Fruit fly (Drosophila melanogaster) whole organism, embryonic: ENCODE measurements around the gene Cnot4.

Experiments used
- CG10147 ChIP-seq: fragments of 200-800 bp; sonication (Bioruptor generic); optimal IDR thresholded peaks from 2 replicates; lab custom pipeline; 2019; ENCODE audit warnings: missing biosample characterization, mild to moderate bottlenecking, missing genetic modification characterization, moderate library complexity
- CG11398 ChIP-seq: fragments of 200-800 bp; sonication (Bioruptor generic); optimal IDR thresholded peaks from 2 replicates; lab custom pipeline; 2016; ENCODE audit warnings: missing biosample characterization, missing genetic modification characterization
- CG12236 ChIP-seq: fragments of 200-800 bp; sonication (Bioruptor generic); optimal IDR thresholded peaks from 2 replicates; lab custom pipeline; 2016; ENCODE audit warnings: missing biosample characterization, missing genetic modification characterization
- CG1233 ChIP-seq: fragments of 200-800 bp; sonication (Bioruptor generic); optimal IDR thresholded peaks from 4 replicates; lab custom pipeline; 2018; ENCODE audit warnings: missing biosample characterization, mild to moderate bottlenecking, missing genetic modification characterization
- CG14050 ChIP-seq: fragments of 200-800 bp; sonication (Bioruptor generic); IDR thresholded peaks from 3 replicates; pipeline ENCODE4 v1.3.6; 2022; ENCODE audit warnings: missing biosample characterization, missing genetic modification characterization
- CG15011 ChIP-seq: fragments of 200-800 bp; sonication (Bioruptor generic); optimal IDR thresholded peaks from 3 replicates; lab custom pipeline; 2018; ENCODE audit warnings: missing biosample characterization, mild to moderate bottlenecking, missing genetic modification characterization
- CG15073 ChIP-seq: fragments of 200-800 bp; sonication (Bioruptor generic); optimal IDR thresholded peaks from 2 replicates; lab custom pipeline; 2016; ENCODE audit warnings: missing biosample characterization, missing genetic modification characterization
- CG15479 ChIP-seq: fragments of 200-800 bp; sonication (Bioruptor generic); optimal IDR thresholded peaks from 3 replicates; lab custom pipeline; 2019; ENCODE audit warnings: missing biosample characterization, mild to moderate bottlenecking, missing genetic modification characterization, moderate library complexity
- CG1647 ChIP-seq: fragments of 200-800 bp; sonication (Bioruptor generic); optimal IDR thresholded peaks from 3 replicates; lab custom pipeline; 2016; ENCODE audit warnings: missing biosample characterization, missing genetic modification characterization
- CG16815 ChIP-seq: fragments of 200-800 bp; sonication (Bioruptor generic); optimal IDR thresholded peaks from 3 replicates; lab custom pipeline; 2017; ENCODE audit warnings: missing biosample characterization, mild to moderate bottlenecking, missing genetic modification characterization
- CG17361 ChIP-seq: fragments of 200-800 bp; sonication (Bioruptor generic); IDR thresholded peaks from 3 replicates; pipeline ENCODE4 v1.3.6; 2022; ENCODE audit warnings: missing biosample characterization, missing genetic modification characterization
- CG18011 ChIP-seq: fragments of 200-800 bp; sonication (Bioruptor generic); optimal IDR thresholded peaks from 2 replicates; lab custom pipeline; 2017; ENCODE audit warnings: missing biosample characterization, missing genetic modification characterization, mild to moderate bottlenecking, moderate library complexity, missing genotype
- CG33213 ChIP-seq: fragments of 200-800 bp; sonication (Bioruptor generic); optimal IDR thresholded peaks from 3 replicates; lab custom pipeline; 2016; ENCODE audit warnings: missing biosample characterization, missing genetic modification characterization
- CG4820 ChIP-seq: fragments of 200-800 bp; sonication (Bioruptor generic); optimal IDR thresholded peaks from 3 replicates; lab custom pipeline; 2016; ENCODE audit warnings: missing biosample characterization, missing genetic modification characterization
- CG7357 ChIP-seq: fragments of 200-800 bp; sonication (Bioruptor generic); IDR thresholded peaks from 3 replicates; pipeline ENCODE4 v1.3.6; 2022; ENCODE audit warnings: missing biosample characterization, missing genetic modification characterization
- CG9727 ChIP-seq: fragments of 200-800 bp; sonication (Bioruptor generic); optimal IDR thresholded peaks from 3 replicates; lab custom pipeline; 2017; ENCODE audit warnings: missing biosample characterization, mild to moderate bottlenecking, missing genetic modification characterization
- CrebB ChIP-seq: fragments of 200-800 bp; sonication (Bioruptor generic); optimal IDR thresholded peaks from 3 replicates; lab custom pipeline; 2018; ENCODE audit warnings: missing biosample characterization, mild to moderate bottlenecking, missing genetic modification characterization
- D19A ChIP-seq: fragments of 200-800 bp; optimal IDR thresholded peaks from 3 replicates; lab custom pipeline; 2019; ENCODE audit warnings: missing biosample characterization, mild to moderate bottlenecking, missing genetic modification characterization, moderate library complexity
- Doc2 ChIP-seq: fragments of 200-800 bp; sonication (Bioruptor generic); IDR thresholded peaks from 2 replicates; pipeline ENCODE4 v1.3.6; 2022; ENCODE audit warnings: missing biosample characterization, missing genetic modification characterization
- Hand ChIP-seq: fragments of 200-800 bp; sonication (Bioruptor generic); optimal IDR thresholded peaks from 2 replicates; lab custom pipeline; 2017; ENCODE audit warnings: mild to moderate bottlenecking, missing biosample characterization, missing genetic modification reagents, missing genetic modification characterization
- Hr39 ChIP-seq: fragments of >200 bp; optimal IDR thresholded peaks from 2 replicates; lab custom pipeline; 2017
- Lim3 ChIP-seq: fragments of 200-800 bp; sonication (Bioruptor generic); IDR thresholded peaks from 2 replicates; pipeline ENCODE4 v1.3.6; 2022; ENCODE audit warnings: missing biosample characterization, missing genetic modification characterization
- NC2β ChIP-seq: fragments of 200-800 bp; sonication (Bioruptor generic); optimal IDR thresholded peaks from 2 replicates; lab custom pipeline; 2016; ENCODE audit warnings: missing biosample characterization, missing genetic modification characterization
- Nf-YA ChIP-seq: fragments of 200-800 bp; sonication (Bioruptor generic); IDR thresholded peaks from 2 replicates; pipeline ENCODE4 v1.3.6; 2022; ENCODE audit warnings: missing biosample characterization, missing genetic modification characterization
- Pdp1 ChIP-seq, 2 experiments: fragments of 200-800 bp; sonication (Bioruptor generic); optimal IDR thresholded peaks; 3 replicates each; lab custom pipeline; 2016; ENCODE audit warnings: missing biosample characterization in 2 of 2, missing genetic modification characterization in 2 of 2, mild to moderate bottlenecking in 1 of 2, moderate library complexity in 1 of 2
- Rfx ChIP-seq: fragments of 200-800 bp; sonication (Bioruptor generic); IDR thresholded peaks from 2 replicates; pipeline ENCODE4 v1.3.6; 2022; ENCODE audit warnings: missing biosample characterization, missing genetic modification characterization
- Six4 ChIP-seq: fragments of 200-800 bp; sonication (Bioruptor generic); optimal IDR thresholded peaks from 2 replicates; lab custom pipeline; 2016; ENCODE audit warnings: missing biosample characterization, missing genetic modification characterization
- Sox102F ChIP-seq: fragments of 200-800 bp; sonication (Bioruptor generic); optimal IDR thresholded peaks from 2 replicates; lab custom pipeline; 2018; ENCODE audit warnings: missing biosample characterization, mild to moderate bottlenecking, missing genetic modification characterization, moderate library complexity
- Stat92E ChIP-seq, 3 experiments: fragments of >200 bp in 2 of 3; fragments of 200-800 bp in 1 of 3; sonication (Bioruptor generic) in 1 of 3; optimal IDR thresholded peaks; 2 replicates each; lab custom pipeline; 2017 to 2019; ENCODE audit warnings: missing biosample characterization in 3 of 3, missing genetic modification characterization in 3 of 3, mild to moderate bottlenecking in 1 of 3, moderate library complexity in 1 of 3
- TFAM ChIP-seq: fragments of 200-800 bp; sonication (Bioruptor generic); optimal IDR thresholded peaks from 2 replicates; lab custom pipeline; 2017; ENCODE audit warnings: missing biosample characterization, missing genetic modification characterization, inconsistent platforms
- Trl ChIP-seq, 3 experiments: fragments of >200 bp in 2 of 3; fragments of 200-800 bp in 1 of 3; sonication (Bioruptor generic) in 1 of 3; optimal IDR thresholded peaks; 2 replicates in 1 of 3; 3 replicates in 2 of 3; lab custom pipeline; 2016 to 2017; ENCODE audit warnings: missing biosample characterization in 1 of 3, missing genetic modification characterization in 1 of 3
- aop ChIP-seq: fragments of 200-800 bp; sonication (Bioruptor generic); IDR thresholded peaks from 2 replicates; pipeline ENCODE4 v1.3.6; 2022; ENCODE audit warnings: missing biosample characterization, missing genetic modification characterization
- crol ChIP-seq: fragments of 200-800 bp; sonication (Bioruptor generic); IDR thresholded peaks from 2 replicates; pipeline ENCODE4 v1.3.6; 2022; ENCODE audit warnings: missing biosample characterization, missing genetic modification characterization
- dimm ChIP-seq: fragments of 200-800 bp; sonication (Bioruptor generic); IDR thresholded peaks from 2 replicates; pipeline ENCODE4 v1.3.6; 2022; ENCODE audit warnings: missing biosample characterization, missing genetic modification characterization
- gcm2 ChIP-seq: fragments of 200-800 bp; sonication (Bioruptor generic); optimal IDR thresholded peaks from 2 replicates; lab custom pipeline; 2016; ENCODE audit warnings: missing biosample characterization, missing genetic modification characterization
- grau ChIP-seq: fragments of 200-800 bp; optimal IDR thresholded peaks from 3 replicates; lab custom pipeline; 2019; ENCODE audit warnings: missing biosample characterization, mild to moderate bottlenecking, missing genetic modification characterization, moderate library complexity
- h ChIP-seq: fragments of >200 bp; optimal IDR thresholded peaks from 2 replicates; lab custom pipeline; 2017
- hkb ChIP-seq, 2 experiments: fragments of 200-800 bp in 1 of 2; fragments of >200 bp in 1 of 2; sonication (Bioruptor generic) in 1 of 2; IDR thresholded peaks in 1 of 2; optimal IDR thresholded peaks in 1 of 2; 2 replicates each; pipeline versions ENCODE4 v1.3.6 to Lab custom; 2017 to 2022; ENCODE audit warnings: missing biosample characterization in 1 of 2, missing genetic modification characterization in 1 of 2
- insv ChIP-seq, 2 experiments: fragments of 200-800 bp; sonication (Bioruptor generic); optimal IDR thresholded peaks; 3 replicates each; lab custom pipeline; 2016 to 2018; ENCODE audit warnings: missing biosample characterization in 2 of 2, missing genetic modification characterization in 2 of 2
- inv ChIP-seq: fragments of 200-800 bp; sonication (Bioruptor generic); IDR thresholded peaks from 2 replicates; pipeline ENCODE4 v1.3.6; 2022; ENCODE audit warnings: missing biosample characterization, missing genetic modification characterization; ENCODE audit not compliant: partially characterized antibody
- kni ChIP-seq: fragments of 200-800 bp; sonication (Bioruptor generic); optimal IDR thresholded peaks from 3 replicates; lab custom pipeline; 2017; ENCODE audit warnings: mild to moderate bottlenecking, missing biosample characterization, missing genetic modification reagents, missing genetic modification characterization
- lola ChIP-seq, 3 experiments: fragments of >200 bp in 2 of 3; fragments of 200-800 bp in 1 of 3; sonication (Bioruptor generic) in 1 of 3; optimal IDR thresholded peaks; 2 replicates each; lab custom pipeline; 2017 to 2019; ENCODE audit warnings: missing biosample characterization in 3 of 3, missing genetic modification characterization in 3 of 3, mild to moderate bottlenecking in 1 of 3, moderate library complexity in 1 of 3
- nom ChIP-seq: fragments of 200-800 bp; sonication (Bioruptor generic); optimal IDR thresholded peaks from 2 replicates; lab custom pipeline; 2017; ENCODE audit warnings: missing biosample characterization, missing genetic modification characterization, mild to moderate bottlenecking, moderate library complexity, missing genetic modification reagents
- pum ChIP-seq: fragments of 200-800 bp; sonication (Bioruptor generic); optimal IDR thresholded peaks from 2 replicates; lab custom pipeline; 2016; ENCODE audit warnings: missing biosample characterization, missing genetic modification characterization
- scrt ChIP-seq: fragments of 200-800 bp; sonication (Bioruptor generic); optimal IDR thresholded peaks from 2 replicates; lab custom pipeline; 2018; ENCODE audit warnings: missing biosample characterization, mild to moderate bottlenecking, missing genetic modification characterization, moderate library complexity
- slou ChIP-seq: fragments of 200-800 bp; sonication (Bioruptor generic); optimal IDR thresholded peaks from 3 replicates; lab custom pipeline; 2016; ENCODE audit warnings: missing biosample characterization, missing genetic modification characterization
- trem ChIP-seq: fragments of 200-800 bp; optimal IDR thresholded peaks from 3 replicates; lab custom pipeline; 2019; ENCODE audit warnings: missing biosample characterization, mild to moderate bottlenecking, missing genetic modification characterization, moderate library complexity
- usp ChIP-seq: fragments of >200 bp; optimal IDR thresholded peaks from 2 replicates; lab custom pipeline; 2017; ENCODE audit warnings: missing biosample characterization, missing genetic modification characterization
- wor ChIP-seq: fragments of 200-800 bp; sonication (Bioruptor generic); IDR thresholded peaks from 2 replicates; pipeline ENCODE4 v1.3.6; 2022; ENCODE audit warnings: missing biosample characterization, missing genetic modification characterization
- z ChIP-seq: fragments of 200-800 bp; sonication (Bioruptor generic); IDR thresholded peaks from 3 replicates; pipeline ENCODE4 v1.3.6; 2022; ENCODE audit warnings: missing biosample characterization, missing genetic modification characterization
- zf30C ChIP-seq: fragments of 200-800 bp; sonication (Bioruptor generic); optimal IDR thresholded peaks from 3 replicates; lab custom pipeline; 2018; ENCODE audit warnings: missing biosample characterization, mild to moderate bottlenecking, missing genetic modification characterization

Cnot4 gene

DNA sequence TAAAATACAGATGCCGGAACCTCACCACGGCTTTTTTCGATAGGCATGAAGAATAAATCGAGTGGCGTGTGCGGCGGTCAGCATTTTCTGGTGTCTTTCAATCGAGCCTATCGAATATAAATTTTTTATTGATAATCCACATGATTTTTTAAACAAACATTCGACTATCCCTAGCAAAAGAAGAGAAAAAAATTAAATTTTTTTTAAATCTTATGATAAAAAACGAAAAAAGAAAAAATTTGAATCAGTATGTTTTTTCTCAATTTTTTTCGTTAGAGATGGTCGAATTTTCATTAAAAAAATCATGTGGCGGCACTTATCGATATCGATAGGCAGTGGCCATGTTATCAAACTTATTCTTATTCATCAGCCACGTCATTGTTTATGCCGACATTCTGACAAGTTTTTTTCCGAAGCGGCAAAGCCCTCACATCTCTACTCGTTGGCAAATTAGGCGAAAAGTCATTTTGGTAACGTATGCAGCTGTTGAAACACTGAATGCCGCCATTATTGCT lies 30.1 kb downstream of the Cnot4 start, which contains the start of the genes SmB and KdelR (continued):
- TF ChIP-seq pum (GFP tag; lab: Kevin White, UChicago) (peak; percentile 10), scrt (no peak), Pdp1 (GFP tag; optimal IDR thresholded peaks at IDR 0.05; lab: Kevin White, UChicago) (no peak), TFAM (no peak), insv (GFP tag; optimal IDR thresholded peaks at IDR 0.05; lab: Kevin White, UChicago) (no peak), Hr39 (lab: Kevin White, UChicago) (no peak), CG15479 (GFP tag; lab: Kevin White, UChicago) (no peak), CG11398 (GFP tag; lab: Kevin White, UChicago) (no peak), Six4 (GFP tag; lab: Kevin White, UChicago) (no peak), CG16815 (GFP tag; lab: Kevin White, UChicago) (no peak), kni (GFP tag; lab: Kevin White, UChicago) (no peak), Lim3 (GFP tag; lab: Robert Waterston, UW) (no peak), crol (no peak), CG1233 (GFP tag; lab: Kevin White, UChicago) (no peak), inv (peak; percentile 65; the same call in 1 of the 2 replicates), Doc2 (GFP tag; lab: Robert Waterston, UW) (no peak), zf30C (GFP tag; lab: Kevin White, UChicago) (no peak), usp (GFP tag; lab: Kevin White, UChicago) (no peak), CG4820 (GFP tag; lab: Kevin White, UChicago) (no peak), aop (GFP tag; lab: Robert Waterston, UW) (no peak), nom (GFP tag; lab: Kevin White, UChicago) (peak; percentile 4), CrebB (tag; lab: Kevin White, UChicago) (peak; percentile 15), CG33213 (GFP tag; lab: Kevin White, UChicago) (peak; percentile 4), NC2β (GFP tag; lab: Kevin White, UChicago) (no peak), Rfx (no peak), gcm2 (GFP tag; lab: Kevin White, UChicago) (no peak), Stat92E (GFP tag; optimal IDR thresholded peaks at IDR 0.05; lab: Kevin White, UChicago) (peak in 1 of 3 experiments; percentile 7), CG18011 (GFP tag; lab: Kevin White, UChicago) (no peak), hkb (optimal IDR thresholded peaks at IDR 0.05; lab: Kevin White, UChicago) (no peak), hkb (GFP tag; IDR thresholded peaks at IDR 0.05; lab: Robert Waterston, UW) (no peak), Trl (optimal IDR thresholded peaks at IDR 0.05; lab: Kevin White, UChicago) (no peak), Trl (GFP tag; optimal IDR thresholded peaks at IDR 0.05; lab: Kevin White, UChicago) (peak; percentile 24), z (GFP tag; lab: Robert Waterston, UW) (no peak), CG15011 (GFP tag; lab: Kevin White, UChicago) (no peak), CG10147 (GFP tag; lab: Kevin White, UChicago) (no peak), CG12236 (GFP tag; lab: Kevin White, UChicago) (no peak), D19A (tag; lab: Kevin White, UChicago) (no peak), lola (GFP tag; optimal IDR thresholded peaks at IDR 0.05; lab: Kevin White, UChicago) (peak in 1 of 3 experiments; percentile 19), Hand (no peak), wor (no peak), CG9727 (GFP tag; lab: Kevin White, UChicago) (peak; percentile 42), CG17361 (GFP tag; lab: Robert Waterston, UW) (peak; percentile 60; the same call in 2 of the 3 replicates), CG7357 (GFP tag; lab: Robert Waterston, UW) (no peak), grau (peak; percentile 32), dimm (GFP tag; lab: Robert Waterston, UW) (no peak), Nf-YA (no peak), CG15073 (GFP tag; lab: Kevin White, UChicago) (no peak), CG1647 (no peak), slou (GFP tag; lab: Kevin White, UChicago) (no peak), CG14050 (GFP tag; lab: Robert Waterston, UW) (no peak), trem (tag; lab: Kevin White, UChicago) (peak; percentile 78), Sox102F (GFP tag; lab: Kevin White, UChicago) (no peak), h (no peak)
